Fruit fly (Drosophila melanogaster): ENCODE results near the gene CG31262.

DNA sequence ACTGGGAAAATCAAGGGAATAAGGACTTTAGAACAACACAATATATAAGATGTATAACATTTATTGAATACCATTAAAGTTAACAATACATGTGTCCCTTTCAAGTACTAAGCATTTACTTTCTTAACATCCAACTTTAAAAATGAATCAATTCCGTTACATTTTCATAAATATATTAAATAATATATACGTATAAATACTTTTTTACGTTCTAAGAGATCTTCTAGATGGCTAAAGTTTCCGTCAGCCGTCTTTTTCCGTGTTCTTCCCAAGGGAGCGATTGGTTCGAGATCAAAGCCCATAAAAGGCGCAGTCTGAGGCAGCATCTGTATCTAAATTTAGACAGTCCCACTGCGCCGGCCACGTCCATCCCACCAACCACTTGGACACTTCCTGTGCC, 16.1 kb downstream of the CG31262 start:
- no peak for TF ChIP-seq usp (GFP tag; optimal IDR thresholded peaks at IDR 0.05)
- no peak for TF ChIP-seq CG8478 (optimal IDR thresholded peaks at IDR 0.05)
- TF ChIP-seq psq (optimal IDR thresholded peaks at IDR 0.05): no peak
- no peak for TF ChIP-seq Dll (optimal IDR thresholded peaks at IDR 0.05)
- TF ChIP-seq pan (optimal IDR thresholded peaks at IDR 0.05): no peak
- TF ChIP-seq EcR (GFP tag; optimal IDR thresholded peaks at IDR 0.05): no peak

All from whole organism.